Fruit fly (Drosophila melanogaster): ENCODE measurements around the gene usp.

Gene usp

dm6 chrX:1994184-1994583, 47.9 kb downstream of the usp start:
- TF ChIP-seq CG4318 (GFP tag; optimal IDR thresholded peaks at IDR 0.05) = no peak
- TF ChIP-seq dsx (GFP tag; optimal IDR thresholded peaks at IDR 0.05; ENCODE audit: poor library complexity, severe bottlenecking) = no peak
- TF ChIP-seq CG8119 (GFP tag; IDR thresholded peaks at IDR 0.05) = no peak
- TF ChIP-seq CG6808 (GFP tag; optimal IDR thresholded peaks at IDR 0.05) = no peak
- no peak for TF ChIP-seq CG6276 (GFP tag; optimal IDR thresholded peaks at IDR 0.05)
- no peak for TF ChIP-seq CG10631 (GFP tag; optimal IDR thresholded peaks at IDR 0.05)
- no peak for TF ChIP-seq esn (GFP tag; optimal IDR thresholded peaks at IDR 0.05)
- TF ChIP-seq ss (GFP tag; optimal IDR thresholded peaks at IDR 0.05) = no peak
- no peak for TF ChIP-seq Ets96B (tag; optimal IDR thresholded peaks at IDR 0.05)
- no peak for TF ChIP-seq CG3919 (GFP tag; optimal IDR thresholded peaks at IDR 0.05)
- TF ChIP-seq Hr38 (GFP tag; optimal IDR thresholded peaks at IDR 0.05) = no peak
- TF ChIP-seq fd59A (GFP tag; optimal IDR thresholded peaks at IDR 0.05) = no peak
- no peak for TF ChIP-seq CG6163 (GFP tag; IDR thresholded peaks at IDR 0.05)
- no peak for TF ChIP-seq Ets21C (GFP tag; optimal IDR thresholded peaks at IDR 0.05)
- TF ChIP-seq achi (GFP tag; optimal IDR thresholded peaks at IDR 0.05) = no peak
- no peak for TF ChIP-seq CG32006 (GFP tag; optimal IDR thresholded peaks at IDR 0.05)
- no peak for TF ChIP-seq Gug (GFP tag; IDR thresholded peaks at IDR 0.05)
- no peak for TF ChIP-seq dac (GFP tag; optimal IDR thresholded peaks at IDR 0.05)
- TF ChIP-seq svp (GFP tag) = no peak
- TF ChIP-seq CG34406 (GFP tag; optimal IDR thresholded peaks at IDR 0.05) = no peak

DNA sequence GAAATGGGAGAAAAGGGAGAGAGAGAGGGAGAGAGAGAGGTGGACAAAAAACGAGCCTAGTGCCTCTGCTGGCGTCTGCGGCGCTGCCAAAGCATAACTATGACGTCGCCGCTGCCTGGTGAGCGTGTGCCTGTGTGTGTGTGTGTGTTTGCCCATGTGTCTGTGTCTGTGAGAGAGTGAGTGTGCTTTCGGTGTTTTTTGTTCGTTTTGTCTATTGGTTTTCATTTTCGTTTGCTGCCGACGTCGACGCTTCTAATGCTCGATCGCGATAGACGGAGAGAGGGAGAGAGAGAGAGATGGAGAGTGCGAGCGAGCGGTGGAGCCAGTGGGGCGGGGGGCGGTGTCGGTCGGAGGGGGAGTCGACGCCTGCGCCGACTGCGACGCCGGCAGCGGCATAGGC, 50.3 kb downstream of the usp start:
- TF ChIP-seq eg (GFP tag; IDR thresholded peaks at IDR 0.05) = no peak
- TF ChIP-seq fkh (GFP tag; optimal IDR thresholded peaks at IDR 0.05) = peak; percentile 71
- no peak for TF ChIP-seq Met (GFP tag; optimal IDR thresholded peaks at IDR 0.05)
- peak; percentile 17 for TF ChIP-seq CG32006 (GFP tag; optimal IDR thresholded peaks at IDR 0.05)
- TF ChIP-seq svp (GFP tag) = no peak
- TF ChIP-seq CG6854 (GFP tag; optimal IDR thresholded peaks at IDR 0.05) = no peak
- TF ChIP-seq CG7368 (GFP tag; optimal IDR thresholded peaks at IDR 0.05) = no peak
- no peak for TF ChIP-seq fd59A (GFP tag; optimal IDR thresholded peaks at IDR 0.05)
- no peak for TF ChIP-seq Hr39 (GFP tag; optimal IDR thresholded peaks at IDR 0.05)
- peak; percentile 42 for TF ChIP-seq CG6276 (GFP tag; optimal IDR thresholded peaks at IDR 0.05)
- TF ChIP-seq Lpt (GFP tag; optimal IDR thresholded peaks at IDR 0.05) = peak; percentile 9
- no peak for TF ChIP-seq pdm3 (GFP tag; optimal IDR thresholded peaks at IDR 0.05)
- no peak for TF ChIP-seq cyc (GFP tag; optimal IDR thresholded peaks at IDR 0.05)
- TF ChIP-seq Sox14 (GFP tag; optimal IDR thresholded peaks at IDR 0.05) = no peak
- TF ChIP-seq Eip75B (GFP tag; optimal IDR thresholded peaks at IDR 0.05) = no peak
- no peak for TF ChIP-seq dsx (GFP tag; optimal IDR thresholded peaks at IDR 0.05; ENCODE audit: poor library complexity, severe bottlenecking)

dm6 chrX:1989981-1990380, 52.1 kb downstream of the usp start:
- no peak for TF ChIP-seq CG6792 (GFP tag; optimal IDR thresholded peaks at IDR 0.05)
- no peak for TF ChIP-seq dsx (GFP tag; optimal IDR thresholded peaks at IDR 0.05; ENCODE audit: poor library complexity, severe bottlenecking)
- TF ChIP-seq Blimp-1 (GFP tag; optimal IDR thresholded peaks at IDR 0.05) = peak; percentile 81
- peak; percentile 7 for TF ChIP-seq CG6854 (GFP tag; optimal IDR thresholded peaks at IDR 0.05)
- TF ChIP-seq CG32006 (GFP tag; optimal IDR thresholded peaks at IDR 0.05) = no peak
- no peak for TF ChIP-seq Eip75B (GFP tag; optimal IDR thresholded peaks at IDR 0.05)
- TF ChIP-seq Sox15 (GFP tag; optimal IDR thresholded peaks at IDR 0.05) = no peak
- TF ChIP-seq Ets96B (tag; optimal IDR thresholded peaks at IDR 0.05) = no peak
- no peak for TF ChIP-seq esn (GFP tag; optimal IDR thresholded peaks at IDR 0.05)
- TF ChIP-seq CG6163 (GFP tag; IDR thresholded peaks at IDR 0.05) = 0 out of 3 replicates have a peak, but pooled peaks have one; percentile 21
- no peak for TF ChIP-seq CG1621 (tag; optimal IDR thresholded peaks at IDR 0.05)
- TF ChIP-seq dac (GFP tag; optimal IDR thresholded peaks at IDR 0.05) = no peak
- TF ChIP-seq Ets21C (GFP tag; optimal IDR thresholded peaks at IDR 0.05) = no peak
- no peak for TF ChIP-seq Sox14 (GFP tag; optimal IDR thresholded peaks at IDR 0.05)
- no peak for TF ChIP-seq Smox (GFP tag; optimal IDR thresholded peaks at IDR 0.05)
